Fruit fly (Drosophila melanogaster) whole organism, prepupa: ENCODE results near the gene CG2059.

Experiments used
- CG10631 ChIP-seq: fragments of 200-800 bp; sonication (Bioruptor generic); optimal IDR thresholded peaks from 2 replicates; lab custom pipeline; 2016; ENCODE audit warnings: missing biosample characterization, missing genetic modification characterization
- CG10669 ChIP-seq: fragments of 200-800 bp; sonication (Bioruptor generic); optimal IDR thresholded peaks from 3 replicates; lab custom pipeline; 2018; ENCODE audit warnings: missing biosample characterization, mild to moderate bottlenecking, missing genetic modification characterization, moderate library complexity
- CG11294 ChIP-seq: fragments of 200-800 bp; sonication (Bioruptor generic); IDR thresholded peaks from 2 replicates; pipeline ENCODE4 v1.3.6; 2022; ENCODE audit warnings: missing biosample characterization, missing genetic modification characterization
- CG11762 ChIP-seq: fragments of 200-800 bp; sonication (Bioruptor generic); optimal IDR thresholded peaks from 3 replicates; lab custom pipeline; 2016; ENCODE audit warnings: missing biosample characterization, missing genetic modification characterization; ENCODE audit not compliant: insufficient read depth
- CG11902 ChIP-seq: fragments of 200-800 bp; sonication (Bioruptor generic); optimal IDR thresholded peaks from 3 replicates; lab custom pipeline; 2016; ENCODE audit warnings: missing biosample characterization, missing genetic modification characterization
- CG15336 ChIP-seq: fragments of 200-800 bp; sonication (Bioruptor generic); IDR thresholded peaks from 2 replicates; pipeline ENCODE4 v1.3.6; 2022; ENCODE audit warnings: missing biosample characterization, missing genetic modification characterization
- CG1621 ChIP-seq: fragments of 200-800 bp; sonication (Bioruptor generic); optimal IDR thresholded peaks from 3 replicates; lab custom pipeline; 2018; ENCODE audit warnings: missing biosample characterization, mild to moderate bottlenecking, missing genetic modification characterization
- CG16779 ChIP-seq: fragments of 200-800 bp; sonication (Bioruptor generic); optimal IDR thresholded peaks from 3 replicates; lab custom pipeline; 2017; ENCODE audit warnings: missing biosample characterization, mild to moderate bottlenecking, missing genetic modification characterization
- CG3032 ChIP-seq: fragments of 200-800 bp; optimal IDR thresholded peaks from 2 replicates; lab custom pipeline; 2019; ENCODE audit warnings: missing biosample characterization, mild to moderate bottlenecking, missing genetic modification characterization, moderate library complexity
- CG31627 ChIP-seq: fragments of 200-800 bp; sonication (Bioruptor generic); optimal IDR thresholded peaks from 3 replicates; lab custom pipeline; 2016; ENCODE audit warnings: missing biosample characterization, missing genetic modification characterization
- CG3919 ChIP-seq: fragments of 200-800 bp; sonication (Bioruptor generic); optimal IDR thresholded peaks from 3 replicates; lab custom pipeline; 2016; ENCODE audit warnings: missing biosample characterization, missing genetic modification characterization
- CG4318 ChIP-seq: fragments of 200-800 bp; sonication (Bioruptor generic); optimal IDR thresholded peaks from 3 replicates; lab custom pipeline; 2017; ENCODE audit warnings: missing biosample characterization, mild to moderate bottlenecking, missing genetic modification characterization
- CG6163 ChIP-seq: fragments of 200-800 bp; sonication (Bioruptor generic); IDR thresholded peaks from 3 replicates; pipeline ENCODE4 v1.3.6; 2022; ENCODE audit warnings: missing biosample characterization, missing genetic modification characterization
- CG6276 ChIP-seq: fragments of 200-800 bp; sonication (Bioruptor generic); optimal IDR thresholded peaks from 2 replicates; lab custom pipeline; 2017; ENCODE audit warnings: missing biosample characterization, mild to moderate bottlenecking, missing genetic modification characterization
- CG6808 ChIP-seq: fragments of 200-800 bp; sonication (Bioruptor generic); optimal IDR thresholded peaks from 3 replicates; lab custom pipeline; 2017; ENCODE audit warnings: missing biosample characterization, missing genetic modification characterization, mild to moderate bottlenecking, moderate library complexity, missing genetic modification reagents
- CG6854 ChIP-seq: fragments of 200-800 bp; sonication (Bioruptor generic); optimal IDR thresholded peaks from 2 replicates; lab custom pipeline; 2017; ENCODE audit warnings: missing biosample characterization, mild to moderate bottlenecking, missing genetic modification characterization
- CG7368 ChIP-seq: fragments of 200-800 bp; sonication (Bioruptor generic); optimal IDR thresholded peaks from 3 replicates; lab custom pipeline; 2016; ENCODE audit warnings: missing biosample characterization, missing genetic modification characterization
- CG8119 ChIP-seq: fragments of 200-800 bp; sonication (Bioruptor generic); IDR thresholded peaks from 3 replicates; pipeline ENCODE4 v1.3.6; 2022; ENCODE audit warnings: missing biosample characterization, missing genetic modification characterization
- CG8319 ChIP-seq: fragments of 200-800 bp; sonication (Bioruptor generic); optimal IDR thresholded peaks from 3 replicates; lab custom pipeline; 2016; ENCODE audit warnings: missing biosample characterization, missing genetic modification characterization
- CG8632 ChIP-seq: fragments of 200-800 bp; sonication (Bioruptor generic); optimal IDR thresholded peaks from 3 replicates; lab custom pipeline; 2016; ENCODE audit warnings: missing biosample characterization, missing genetic modification characterization
- CG9139 ChIP-seq: fragments of 200-800 bp; sonication (Bioruptor generic); optimal IDR thresholded peaks from 3 replicates; lab custom pipeline; 2017; ENCODE audit warnings: missing biosample characterization, mild to moderate bottlenecking, missing genetic modification characterization
- Eip75B ChIP-seq: fragments of 200-800 bp; sonication (Bioruptor generic); optimal IDR thresholded peaks from 3 replicates; lab custom pipeline; 2016; ENCODE audit warnings: missing biosample characterization, missing genetic modification characterization
- Eip78C ChIP-seq: fragments of 200-800 bp; sonication (Bioruptor generic); peaks from one replicate; lab custom pipeline; 2016; ENCODE audit warnings: missing biosample characterization, missing genetic modification characterization
- Eip93F ChIP-seq: fragments of 200-800 bp; sonication (Bioruptor generic); optimal IDR thresholded peaks from 2 replicates; lab custom pipeline; 2016; ENCODE audit warnings: missing biosample characterization, mild to moderate bottlenecking, missing genetic modification characterization
- Ets21C ChIP-seq: fragments of 200-800 bp; sonication (Bioruptor generic); optimal IDR thresholded peaks from 3 replicates; lab custom pipeline; 2016; ENCODE audit warnings: missing biosample characterization, missing genetic modification characterization
- Ets96B ChIP-seq: fragments of 200-800 bp; optimal IDR thresholded peaks from 2 replicates; lab custom pipeline; 2019; ENCODE audit warnings: missing biosample characterization, mild to moderate bottlenecking, missing genetic modification characterization, moderate library complexity
- Gug ChIP-seq: fragments of 200-800 bp; sonication (Bioruptor generic); IDR thresholded peaks from 2 replicates; pipeline ENCODE4 v1.3.6; 2022; ENCODE audit warnings: missing biosample characterization, missing genetic modification characterization
- Hr38 ChIP-seq: sonication (Bioruptor generic); optimal IDR thresholded peaks from 2 replicates; lab custom pipeline; 2016; ENCODE audit warnings: missing biosample characterization, missing genetic modification characterization
- Hr39 ChIP-seq: fragments of 200-800 bp; sonication (Bioruptor generic); optimal IDR thresholded peaks from 2 replicates; lab custom pipeline; 2016; ENCODE audit warnings: missing biosample characterization, missing genetic modification characterization
- Hr4 ChIP-seq: fragments of 200-800 bp; sonication (Bioruptor generic); optimal IDR thresholded peaks from 3 replicates; lab custom pipeline; 2016; ENCODE audit warnings: missing biosample characterization, missing genetic modification characterization
- Met ChIP-seq: fragments of 200-800 bp; sonication (Bioruptor generic); optimal IDR thresholded peaks from 3 replicates; lab custom pipeline; 2016; ENCODE audit warnings: missing biosample characterization, missing genetic modification characterization
- Sox14 ChIP-seq: fragments of 200-800 bp; sonication (Bioruptor generic); optimal IDR thresholded peaks from 3 replicates; lab custom pipeline; 2016; ENCODE audit warnings: missing biosample characterization, missing genetic modification characterization
- Sox15 ChIP-seq: fragments of 200-800 bp; sonication (Bioruptor generic); optimal IDR thresholded peaks from 3 replicates; lab custom pipeline; 2016; ENCODE audit warnings: missing biosample characterization, missing genetic modification characterization
- achi ChIP-seq: fragments of 200-800 bp; sonication (Bioruptor generic); optimal IDR thresholded peaks from 3 replicates; lab custom pipeline; 2016; ENCODE audit warnings: missing biosample characterization, missing genetic modification characterization
- acj6 ChIP-seq: fragments of 200-800 bp; sonication (Bioruptor generic); optimal IDR thresholded peaks from 3 replicates; lab custom pipeline; 2016; ENCODE audit warnings: missing biosample characterization, missing genetic modification characterization
- cyc ChIP-seq: fragments of 200-800 bp; sonication (Bioruptor generic); optimal IDR thresholded peaks from 3 replicates; lab custom pipeline; 2016; ENCODE audit warnings: missing biosample characterization, missing genetic modification characterization
- dac ChIP-seq: fragments of 200-800 bp; sonication (Bioruptor generic); optimal IDR thresholded peaks from 2 replicates; lab custom pipeline; 2017; ENCODE audit warnings: missing biosample characterization, mild to moderate bottlenecking, missing genetic modification characterization
- dsx ChIP-seq: fragments of 200-800 bp; optimal IDR thresholded peaks from 3 replicates; lab custom pipeline; 2019; ENCODE audit warnings: missing biosample characterization, mild to moderate bottlenecking, missing genetic modification characterization, moderate library complexity; ENCODE audit not compliant: poor library complexity, severe bottlenecking
- eg ChIP-seq: fragments of 200-800 bp; sonication (Bioruptor generic); IDR thresholded peaks from 3 replicates; pipeline ENCODE4 v1.3.6; 2022; ENCODE audit warnings: missing biosample characterization, missing genetic modification characterization
- esn ChIP-seq: fragments of 200-800 bp; sonication (Bioruptor generic); optimal IDR thresholded peaks from 2 replicates; lab custom pipeline; 2016; ENCODE audit warnings: missing biosample characterization, mild to moderate bottlenecking, missing genetic modification characterization, moderate library complexity
- fd85E ChIP-seq: fragments of 200-800 bp; sonication (Bioruptor generic); optimal IDR thresholded peaks from 3 replicates; lab custom pipeline; 2016; ENCODE audit warnings: missing biosample characterization, missing genetic modification characterization
- fkh ChIP-seq: fragments of 200-800 bp; sonication (Bioruptor generic); optimal IDR thresholded peaks from 3 replicates; lab custom pipeline; 2017; ENCODE audit warnings: missing biosample characterization, mild to moderate bottlenecking, missing genetic modification characterization, moderate library complexity
- lz ChIP-seq: fragments of 200-800 bp; sonication (Bioruptor generic); optimal IDR thresholded peaks from 3 replicates; lab custom pipeline; 2016; ENCODE audit warnings: missing biosample characterization, missing genetic modification characterization
- pdm3 ChIP-seq: fragments of 200-800 bp; sonication (Bioruptor generic); optimal IDR thresholded peaks from 3 replicates; lab custom pipeline; 2016; ENCODE audit warnings: missing biosample characterization, missing genetic modification characterization
- salr ChIP-seq, 2 experiments: fragments of 200-800 bp; sonication (Bioruptor generic); optimal IDR thresholded peaks; 3 replicates each; lab custom pipeline; 2016 to 2018; ENCODE audit warnings: missing biosample characterization in 2 of 2, missing genetic modification characterization in 2 of 2, mild to moderate bottlenecking in 1 of 2
- ss ChIP-seq, 2 experiments: fragments of 200-800 bp; sonication (Bioruptor generic); optimal IDR thresholded peaks; 2 replicates in 1 of 2; 3 replicates in 1 of 2; lab custom pipeline; 2017 to 2018; ENCODE audit warnings: mild to moderate bottlenecking in 2 of 2, missing biosample characterization in 2 of 2, missing genetic modification characterization in 2 of 2, moderate library complexity in 1 of 2
- svp ChIP-seq: fragments of 200-800 bp; sonication (Bioruptor generic); peaks from one replicate; lab custom pipeline; 2016; ENCODE audit warnings: missing biosample characterization, missing genetic modification characterization
- topi ChIP-seq: fragments of 200-800 bp; sonication (Bioruptor generic); optimal IDR thresholded peaks from 3 replicates; lab custom pipeline; 2016; ENCODE audit warnings: missing biosample characterization, missing genetic modification characterization
- vri ChIP-seq: fragments of 200-800 bp; sonication (Bioruptor generic); optimal IDR thresholded peaks from 3 replicates; lab custom pipeline; 2016; ENCODE audit warnings: missing biosample characterization, mild to moderate bottlenecking, missing genetic modification characterization

Gene CG2059

DNA sequence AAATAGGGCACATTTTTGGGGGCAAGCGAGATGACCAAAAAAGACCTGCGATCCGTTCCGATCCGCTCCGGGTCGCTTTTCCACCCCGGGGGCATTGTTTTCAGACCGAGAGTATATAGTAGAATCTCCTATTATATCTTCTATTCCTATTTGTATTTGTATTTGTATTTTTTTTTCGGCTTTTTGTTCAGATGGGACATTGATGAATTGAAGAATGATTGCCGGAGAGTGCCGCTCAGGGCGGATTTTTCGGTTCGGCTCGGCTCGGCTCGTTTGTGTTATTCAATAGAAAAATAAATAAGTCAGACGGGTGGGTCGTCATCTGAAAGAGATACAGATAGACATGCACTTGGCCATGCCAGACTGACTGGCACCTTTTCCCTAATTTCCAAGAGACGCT is 35.7 kb downstream of the CG2059 start:
- no peak for TF ChIP-seq CG3032
- peak; percentile 3 for TF ChIP-seq fkh (GFP tag; lab: Kevin White, UChicago)

DNA sequence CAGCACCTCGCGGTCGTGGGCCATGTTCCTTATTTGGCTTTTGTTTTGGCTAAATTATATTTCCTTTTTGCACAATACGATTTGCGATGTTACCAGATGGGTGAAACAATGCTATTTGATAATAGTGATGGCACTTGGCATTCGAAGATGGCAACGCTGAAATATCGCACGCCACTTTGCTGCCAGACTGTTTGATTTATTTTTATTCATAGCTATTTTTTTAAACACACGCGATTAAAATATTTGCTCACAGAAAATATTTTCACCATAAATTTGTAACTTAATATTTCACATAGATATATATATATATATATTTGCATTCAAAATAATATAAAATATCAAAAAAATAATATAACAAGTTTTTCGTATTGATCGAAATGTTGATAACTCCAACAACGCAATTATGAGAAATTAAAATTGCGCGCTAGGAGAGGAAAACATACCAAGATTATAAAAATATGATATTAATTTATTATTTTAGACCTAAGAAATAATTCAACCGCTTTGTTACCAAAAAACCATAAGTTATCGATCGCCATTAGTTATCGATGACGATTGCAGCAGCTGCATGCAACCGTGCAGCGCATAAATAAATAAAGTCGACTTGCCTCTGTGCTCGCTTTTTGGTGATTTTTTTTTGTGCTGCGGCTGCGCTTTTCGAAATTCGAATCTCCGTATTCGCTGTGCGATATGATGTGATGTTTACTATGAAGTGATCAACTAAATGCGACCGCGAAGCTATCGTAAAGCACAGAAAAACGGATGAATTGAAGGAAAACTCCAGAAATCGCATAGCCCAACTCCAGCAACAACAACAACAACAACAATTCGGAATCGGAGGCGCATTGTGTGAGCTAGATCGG is 37.7 kb downstream of the CG2059 start, which contains the start of the genes Atg5 and Dok:
TSS of gene Atg5 (minus strand) at position 122 of the 863 bp plus-strand sequence.
TSS of gene Dok (plus strand) at position 566 of the 863 bp plus-strand sequence.
- TF ChIP-seq salr (GFP tag; optimal IDR thresholded peaks at IDR 0.05; lab: Kevin White, UChicago) (no peak), CG8119 (GFP tag; lab: Robert Waterston, UW) (no peak), Eip78C (GFP tag; lab: Kevin White, UChicago) (peak; percentile 20), CG8319 (GFP tag; lab: Kevin White, UChicago) (no peak), Hr39 (GFP tag; lab: Kevin White, UChicago) (peak; percentile 14), CG4318 (no peak), dac (GFP tag; lab: Kevin White, UChicago) (no peak), eg (GFP tag; lab: Robert Waterston, UW) (0 out of 3 replicates have a peak, but pooled peaks have one; percentile 22), Hr38 (GFP tag; lab: Kevin White, UChicago) (no peak), CG11294 (GFP tag; lab: Robert Waterston, UW) (no peak), cyc (peak; percentile 33), Met (GFP tag; lab: Kevin White, UChicago) (no peak), CG6854 (GFP tag; lab: Kevin White, UChicago) (no peak), CG10631 (GFP tag; lab: Kevin White, UChicago) (peak; percentile 36), Eip75B (no peak), esn (GFP tag; lab: Kevin White, UChicago) (no peak), CG10669 (no peak), CG6276 (GFP tag; lab: Kevin White, UChicago) (no peak), Eip93F (GFP tag; lab: Kevin White, UChicago) (no peak), CG1621 (tag; lab: Kevin White, UChicago) (no peak), CG15336 (GFP tag; lab: Robert Waterston, UW) (no peak), vri (no peak), Ets21C (GFP tag; lab: Kevin White, UChicago) (no peak), Gug (GFP tag; lab: Robert Waterston, UW) (no peak), pdm3 (no peak), achi (GFP tag; lab: Kevin White, UChicago) (no peak), CG31627 (peak; percentile 31), CG6163 (GFP tag; lab: Robert Waterston, UW) (no peak), Sox15 (no peak), CG6808 (GFP tag; lab: Kevin White, UChicago) (no peak), fd85E (GFP tag; lab: Kevin White, UChicago) (no peak), ss (GFP tag; optimal IDR thresholded peaks at IDR 0.05; lab: Kevin White, UChicago) (no peak), Ets96B (tag; lab: Kevin White, UChicago) (no peak), lz (GFP tag; lab: Kevin White, UChicago) (no peak), CG8632 (GFP tag; lab: Kevin White, UChicago) (no peak), dsx (GFP tag; lab: Kevin White, UChicago) (no peak), CG11762 (GFP tag; lab: Kevin White, UChicago) (no peak), CG11902 (GFP tag; lab: Kevin White, UChicago) (no peak), Hr4 (no peak), CG16779 (tag; lab: Kevin White, UChicago) (no peak), Sox14 (GFP tag; lab: Kevin White, UChicago) (peak; percentile 51), svp (GFP tag; lab: Kevin White, UChicago) (no peak), CG3919 (no peak), topi (GFP tag; lab: Kevin White, UChicago) (no peak), acj6 (GFP tag; lab: Kevin White, UChicago) (no peak), CG9139 (GFP tag; lab: Kevin White, UChicago) (no peak), CG7368 (GFP tag; lab: Kevin White, UChicago) (no peak), fkh (GFP tag; lab: Kevin White, UChicago) (peak; percentile 28)
